Fruit fly (Drosophila melanogaster) whole organism, prepupa: Measurements from ENCODE around the gene CG3505.

Experiments
- Blimp-1 ChIP-seq: fragments of 200-800 bp; sonication (Bioruptor generic); optimal IDR thresholded peaks from 3 replicates; lab custom pipeline; 2017; ENCODE audit warnings: missing biosample characterization, missing genetic modification characterization, mild to moderate bottlenecking, moderate library complexity, missing genetic modification reagents
- CG10631 ChIP-seq: fragments of 200-800 bp; sonication (Bioruptor generic); optimal IDR thresholded peaks from 2 replicates; lab custom pipeline; 2016; ENCODE audit warnings: missing biosample characterization, missing genetic modification characterization
- CG10669 ChIP-seq: fragments of 200-800 bp; sonication (Bioruptor generic); optimal IDR thresholded peaks from 3 replicates; lab custom pipeline; 2018; ENCODE audit warnings: missing biosample characterization, mild to moderate bottlenecking, missing genetic modification characterization, moderate library complexity
- CG11294 ChIP-seq: fragments of 200-800 bp; sonication (Bioruptor generic); IDR thresholded peaks from 2 replicates; pipeline ENCODE4 v1.3.6; 2022; ENCODE audit warnings: missing biosample characterization, missing genetic modification characterization
- CG11902 ChIP-seq: fragments of 200-800 bp; sonication (Bioruptor generic); optimal IDR thresholded peaks from 3 replicates; lab custom pipeline; 2016; ENCODE audit warnings: missing biosample characterization, missing genetic modification characterization
- CG1621 ChIP-seq: fragments of 200-800 bp; sonication (Bioruptor generic); optimal IDR thresholded peaks from 3 replicates; lab custom pipeline; 2018; ENCODE audit warnings: missing biosample characterization, mild to moderate bottlenecking, missing genetic modification characterization
- CG16779 ChIP-seq: fragments of 200-800 bp; sonication (Bioruptor generic); optimal IDR thresholded peaks from 3 replicates; lab custom pipeline; 2017; ENCODE audit warnings: missing biosample characterization, mild to moderate bottlenecking, missing genetic modification characterization
- CG3032 ChIP-seq: fragments of 200-800 bp; optimal IDR thresholded peaks from 2 replicates; lab custom pipeline; 2019; ENCODE audit warnings: missing biosample characterization, mild to moderate bottlenecking, missing genetic modification characterization, moderate library complexity
- CG31627 ChIP-seq: fragments of 200-800 bp; sonication (Bioruptor generic); optimal IDR thresholded peaks from 3 replicates; lab custom pipeline; 2016; ENCODE audit warnings: missing biosample characterization, missing genetic modification characterization
- CG32006 ChIP-seq: fragments of 200-800 bp; sonication (Bioruptor generic); optimal IDR thresholded peaks from 3 replicates; lab custom pipeline; 2017; ENCODE audit warnings: missing biosample characterization, mild to moderate bottlenecking, missing genetic modification characterization
- CG3919 ChIP-seq: fragments of 200-800 bp; sonication (Bioruptor generic); optimal IDR thresholded peaks from 3 replicates; lab custom pipeline; 2016; ENCODE audit warnings: missing biosample characterization, missing genetic modification characterization
- CG4318 ChIP-seq: fragments of 200-800 bp; sonication (Bioruptor generic); optimal IDR thresholded peaks from 3 replicates; lab custom pipeline; 2017; ENCODE audit warnings: missing biosample characterization, mild to moderate bottlenecking, missing genetic modification characterization
- CG6163 ChIP-seq: fragments of 200-800 bp; sonication (Bioruptor generic); IDR thresholded peaks from 3 replicates; pipeline ENCODE4 v1.3.6; 2022; ENCODE audit warnings: missing biosample characterization, missing genetic modification characterization
- CG6792 ChIP-seq: fragments of 200-800 bp; sonication (Bioruptor generic); optimal IDR thresholded peaks from 3 replicates; lab custom pipeline; 2016; ENCODE audit warnings: missing biosample characterization, missing genetic modification characterization
- CG6808 ChIP-seq: fragments of 200-800 bp; sonication (Bioruptor generic); optimal IDR thresholded peaks from 3 replicates; lab custom pipeline; 2017; ENCODE audit warnings: missing biosample characterization, missing genetic modification characterization, mild to moderate bottlenecking, moderate library complexity, missing genetic modification reagents
- CG7368 ChIP-seq: fragments of 200-800 bp; sonication (Bioruptor generic); optimal IDR thresholded peaks from 3 replicates; lab custom pipeline; 2016; ENCODE audit warnings: missing biosample characterization, missing genetic modification characterization
- CG8119 ChIP-seq: fragments of 200-800 bp; sonication (Bioruptor generic); IDR thresholded peaks from 3 replicates; pipeline ENCODE4 v1.3.6; 2022; ENCODE audit warnings: missing biosample characterization, missing genetic modification characterization
- CG9139 ChIP-seq: fragments of 200-800 bp; sonication (Bioruptor generic); optimal IDR thresholded peaks from 3 replicates; lab custom pipeline; 2017; ENCODE audit warnings: missing biosample characterization, mild to moderate bottlenecking, missing genetic modification characterization
- Eip78C ChIP-seq: fragments of 200-800 bp; sonication (Bioruptor generic); peaks from one replicate; lab custom pipeline; 2016; ENCODE audit warnings: missing biosample characterization, missing genetic modification characterization
- Ets21C ChIP-seq: fragments of 200-800 bp; sonication (Bioruptor generic); optimal IDR thresholded peaks from 3 replicates; lab custom pipeline; 2016; ENCODE audit warnings: missing biosample characterization, missing genetic modification characterization
- Gug ChIP-seq: fragments of 200-800 bp; sonication (Bioruptor generic); IDR thresholded peaks from 2 replicates; pipeline ENCODE4 v1.3.6; 2022; ENCODE audit warnings: missing biosample characterization, missing genetic modification characterization
- Hr38 ChIP-seq: sonication (Bioruptor generic); optimal IDR thresholded peaks from 2 replicates; lab custom pipeline; 2016; ENCODE audit warnings: missing biosample characterization, missing genetic modification characterization
- Hr39 ChIP-seq: fragments of 200-800 bp; sonication (Bioruptor generic); optimal IDR thresholded peaks from 2 replicates; lab custom pipeline; 2016; ENCODE audit warnings: missing biosample characterization, missing genetic modification characterization
- Hr4 ChIP-seq: fragments of 200-800 bp; sonication (Bioruptor generic); optimal IDR thresholded peaks from 3 replicates; lab custom pipeline; 2016; ENCODE audit warnings: missing biosample characterization, missing genetic modification characterization
- Lpt ChIP-seq: fragments of 200-800 bp; sonication (Bioruptor generic); optimal IDR thresholded peaks from 3 replicates; lab custom pipeline; 2016; ENCODE audit warnings: missing biosample characterization, missing genetic modification characterization
- Met ChIP-seq: fragments of 200-800 bp; sonication (Bioruptor generic); optimal IDR thresholded peaks from 3 replicates; lab custom pipeline; 2016; ENCODE audit warnings: missing biosample characterization, missing genetic modification characterization
- OdsH ChIP-seq: fragments of 200-800 bp; sonication (Bioruptor generic); optimal IDR thresholded peaks from 3 replicates; lab custom pipeline; 2016; ENCODE audit warnings: missing biosample characterization, missing genetic modification characterization
- Smox ChIP-seq: fragments of 200-800 bp; sonication (Bioruptor generic); optimal IDR thresholded peaks from 3 replicates; lab custom pipeline; 2016; ENCODE audit warnings: missing biosample characterization, missing genetic modification characterization
- Sox14 ChIP-seq: fragments of 200-800 bp; sonication (Bioruptor generic); optimal IDR thresholded peaks from 3 replicates; lab custom pipeline; 2016; ENCODE audit warnings: missing biosample characterization, missing genetic modification characterization
- Sox15 ChIP-seq: fragments of 200-800 bp; sonication (Bioruptor generic); optimal IDR thresholded peaks from 3 replicates; lab custom pipeline; 2016; ENCODE audit warnings: missing biosample characterization, missing genetic modification characterization
- achi ChIP-seq: fragments of 200-800 bp; sonication (Bioruptor generic); optimal IDR thresholded peaks from 3 replicates; lab custom pipeline; 2016; ENCODE audit warnings: missing biosample characterization, missing genetic modification characterization
- acj6 ChIP-seq: fragments of 200-800 bp; sonication (Bioruptor generic); optimal IDR thresholded peaks from 3 replicates; lab custom pipeline; 2016; ENCODE audit warnings: missing biosample characterization, missing genetic modification characterization
- cyc ChIP-seq: fragments of 200-800 bp; sonication (Bioruptor generic); optimal IDR thresholded peaks from 3 replicates; lab custom pipeline; 2016; ENCODE audit warnings: missing biosample characterization, missing genetic modification characterization
- dac ChIP-seq: fragments of 200-800 bp; sonication (Bioruptor generic); optimal IDR thresholded peaks from 2 replicates; lab custom pipeline; 2017; ENCODE audit warnings: missing biosample characterization, mild to moderate bottlenecking, missing genetic modification characterization
- eg ChIP-seq: fragments of 200-800 bp; sonication (Bioruptor generic); IDR thresholded peaks from 3 replicates; pipeline ENCODE4 v1.3.6; 2022; ENCODE audit warnings: missing biosample characterization, missing genetic modification characterization
- esn ChIP-seq: fragments of 200-800 bp; sonication (Bioruptor generic); optimal IDR thresholded peaks from 2 replicates; lab custom pipeline; 2016; ENCODE audit warnings: missing biosample characterization, mild to moderate bottlenecking, missing genetic modification characterization, moderate library complexity
- fd59A ChIP-seq: fragments of 200-800 bp; sonication (Bioruptor generic); optimal IDR thresholded peaks from 2 replicates; lab custom pipeline; 2017; ENCODE audit warnings: missing biosample characterization, mild to moderate bottlenecking, missing genetic modification characterization, missing genetic modification reagents
- fd85E ChIP-seq: fragments of 200-800 bp; sonication (Bioruptor generic); optimal IDR thresholded peaks from 3 replicates; lab custom pipeline; 2016; ENCODE audit warnings: missing biosample characterization, missing genetic modification characterization
- fkh ChIP-seq: fragments of 200-800 bp; sonication (Bioruptor generic); optimal IDR thresholded peaks from 3 replicates; lab custom pipeline; 2017; ENCODE audit warnings: missing biosample characterization, mild to moderate bottlenecking, missing genetic modification characterization, moderate library complexity
- lz ChIP-seq: fragments of 200-800 bp; sonication (Bioruptor generic); optimal IDR thresholded peaks from 3 replicates; lab custom pipeline; 2016; ENCODE audit warnings: missing biosample characterization, missing genetic modification characterization
- net ChIP-seq: fragments of 200-800 bp; sonication (Bioruptor generic); optimal IDR thresholded peaks from 3 replicates; lab custom pipeline; 2016; ENCODE audit warnings: missing biosample characterization, missing genetic modification characterization
- pdm3 ChIP-seq: fragments of 200-800 bp; sonication (Bioruptor generic); optimal IDR thresholded peaks from 3 replicates; lab custom pipeline; 2016; ENCODE audit warnings: missing biosample characterization, missing genetic modification characterization
- salr ChIP-seq, 2 experiments: fragments of 200-800 bp; sonication (Bioruptor generic); optimal IDR thresholded peaks; 3 replicates each; lab custom pipeline; 2016 to 2018; ENCODE audit warnings: missing biosample characterization in 2 of 2, missing genetic modification characterization in 2 of 2, mild to moderate bottlenecking in 1 of 2
- spab ChIP-seq: fragments of 200-800 bp; sonication (Bioruptor generic); optimal IDR thresholded peaks from 2 replicates; lab custom pipeline; 2017; ENCODE audit warnings: missing biosample characterization, mild to moderate bottlenecking, missing genetic modification characterization, missing genetic modification reagents
- ss ChIP-seq, 2 experiments: fragments of 200-800 bp; sonication (Bioruptor generic); optimal IDR thresholded peaks; 2 replicates in 1 of 2; 3 replicates in 1 of 2; lab custom pipeline; 2017 to 2018; ENCODE audit warnings: mild to moderate bottlenecking in 2 of 2, missing biosample characterization in 2 of 2, missing genetic modification characterization in 2 of 2, moderate library complexity in 1 of 2
- svp ChIP-seq: fragments of 200-800 bp; sonication (Bioruptor generic); peaks from one replicate; lab custom pipeline; 2016; ENCODE audit warnings: missing biosample characterization, missing genetic modification characterization
- vri ChIP-seq: fragments of 200-800 bp; sonication (Bioruptor generic); optimal IDR thresholded peaks from 3 replicates; lab custom pipeline; 2016; ENCODE audit warnings: missing biosample characterization, mild to moderate bottlenecking, missing genetic modification characterization

Gene CG3505

DNA sequence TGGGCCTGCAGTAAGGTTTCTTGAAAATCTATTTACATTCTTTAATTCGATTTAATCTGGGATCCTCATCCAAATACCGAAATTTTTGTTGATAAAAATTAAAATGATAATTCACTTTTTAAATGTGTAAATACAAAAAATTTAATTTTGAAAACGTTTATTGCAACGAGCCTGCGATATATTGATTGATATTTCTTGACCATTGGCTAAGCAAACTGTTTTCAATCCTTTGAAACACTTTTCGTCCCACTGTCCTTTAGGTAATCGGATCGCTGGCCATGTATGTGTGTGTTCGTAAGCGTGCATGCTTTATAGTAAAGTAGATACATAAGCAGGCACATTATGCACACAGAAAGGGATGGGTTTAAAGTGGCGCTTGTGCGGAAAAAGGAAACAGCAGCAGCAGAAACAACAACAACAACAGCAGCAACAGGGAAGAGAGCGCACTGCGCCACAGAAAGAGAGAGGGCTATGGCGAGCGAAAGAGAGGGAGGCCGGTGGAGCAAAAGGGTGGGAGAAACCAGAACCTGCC lies 33.1 kb upstream of the CG3505 start (continued):
- TF ChIP-seq CG3032 (tag; lab: Kevin White, UChicago) (peak; percentile 86), Hr38 (GFP tag; lab: Kevin White, UChicago) (no peak), cyc (GFP tag; lab: Kevin White, UChicago) (peak; percentile 62), Hr4 (GFP tag; lab: Kevin White, UChicago) (peak; percentile 89), CG4318 (GFP tag; lab: Kevin White, UChicago) (peak; percentile 84), fkh (no peak), CG6163 (GFP tag; lab: Robert Waterston, UW) (peak; percentile 74; the same call in 2 of the 3 replicates), vri (GFP tag; lab: Kevin White, UChicago) (peak; percentile 79), CG11294 (0 out of 2 replicates have a peak, but pooled peaks have one; percentile 24), lz (GFP tag; lab: Kevin White, UChicago) (peak; percentile 84), CG31627 (GFP tag; lab: Kevin White, UChicago) (peak; percentile 80), ss (GFP tag; optimal IDR thresholded peaks at IDR 0.05; lab: Kevin White, UChicago) (peak; percentile 84 to 90), achi (peak; percentile 90), Gug (peak; percentile 69), Smox (GFP tag; lab: Kevin White, UChicago) (peak; percentile 83), CG6792 (GFP tag; lab: Kevin White, UChicago) (peak; percentile 81), Hr39 (GFP tag; lab: Kevin White, UChicago) (peak; percentile 80), spab (GFP tag; lab: Kevin White, UChicago) (peak; percentile 86), CG7368 (GFP tag; lab: Kevin White, UChicago) (peak; percentile 59)

DNA sequence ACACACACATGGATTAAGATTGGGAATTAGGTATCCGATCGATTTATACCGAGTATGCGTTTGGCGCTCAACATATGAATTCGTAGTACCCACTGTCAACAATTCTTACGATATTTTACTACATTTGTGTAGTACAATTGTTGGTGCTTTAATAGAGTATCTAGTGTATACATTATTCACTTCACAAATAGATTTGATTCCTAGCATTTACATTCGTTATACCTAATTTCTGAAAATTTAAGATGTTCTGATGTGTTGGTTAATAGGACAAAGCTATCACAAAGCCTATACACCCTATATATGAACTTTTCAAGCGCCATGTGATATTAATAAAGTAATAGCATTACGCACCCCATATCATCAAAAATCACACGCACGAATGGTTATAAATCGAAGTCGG lies 32.6 kb upstream of the CG3505 start:
- TF ChIP-seq Hr39 (GFP tag; lab: Kevin White, UChicago) (no peak), CG3919 (GFP tag; lab: Kevin White, UChicago) (no peak), CG9139 (GFP tag; lab: Kevin White, UChicago) (no peak), Ets21C (GFP tag; lab: Kevin White, UChicago) (no peak), Sox15 (GFP tag; lab: Kevin White, UChicago) (no peak), CG6808 (no peak), CG10669 (GFP tag; lab: Kevin White, UChicago) (no peak), fkh (no peak), fd85E (GFP tag; lab: Kevin White, UChicago) (no peak), svp (GFP tag; lab: Kevin White, UChicago) (no peak), Hr38 (GFP tag; lab: Kevin White, UChicago) (no peak), eg (GFP tag; lab: Robert Waterston, UW) (no peak), ss (GFP tag; optimal IDR thresholded peaks at IDR 0.05; lab: Kevin White, UChicago) (no peak), CG11902 (no peak), fd59A (GFP tag; lab: Kevin White, UChicago) (no peak), esn (no peak), CG16779 (tag; lab: Kevin White, UChicago) (no peak), CG3032 (tag; lab: Kevin White, UChicago) (no peak), lz (GFP tag; lab: Kevin White, UChicago) (no peak), CG1621 (no peak), pdm3 (GFP tag; lab: Kevin White, UChicago) (no peak), salr (GFP tag; optimal IDR thresholded peaks at IDR 0.05; lab: Kevin White, UChicago) (no peak), achi (no peak), Met (GFP tag; lab: Kevin White, UChicago) (peak; percentile 2), spab (GFP tag; lab: Kevin White, UChicago) (no peak), Sox14 (GFP tag; lab: Kevin White, UChicago) (no peak), Gug (no peak), net (GFP tag; lab: Kevin White, UChicago) (no peak), CG7368 (GFP tag; lab: Kevin White, UChicago) (no peak), CG31627 (GFP tag; lab: Kevin White, UChicago) (no peak), OdsH (GFP tag; lab: Kevin White, UChicago) (no peak), acj6 (no peak), CG32006 (GFP tag; lab: Kevin White, UChicago) (peak; percentile 34), Hr4 (GFP tag; lab: Kevin White, UChicago) (no peak), CG10631 (peak; percentile 4), Eip78C (peak; percentile 51), CG4318 (GFP tag; lab: Kevin White, UChicago) (peak; percentile 14), CG8119 (GFP tag; lab: Robert Waterston, UW) (no peak), cyc (GFP tag; lab: Kevin White, UChicago) (no peak), CG6163 (GFP tag; lab: Robert Waterston, UW) (no peak), dac (no peak), Lpt (no peak), Blimp-1 (GFP tag; lab: Kevin White, UChicago) (no peak)
